Worm (Caenorhabditis elegans) whole organism, L3 larva: ENCODE results near the gene D2062.5.
A peak's percentile ranks its signal among the peaks of the same experiment; 100 is the strongest.
"Not testable (repeated sequence)": the region's sequence is repeated elsewhere in the genome, so short reads cannot be mapped to it uniquely, and the experiment has no call there.

Experiments
- ZK546.5 ChIP-seq: sonication (generic microtip); optimal IDR thresholded peaks from 2 replicates; lab custom pipeline; 2017; ENCODE audit warnings: missing biosample characterization, missing genetic modification characterization
- aly-2 ChIP-seq: fragments of 150-350 bp; optimal IDR thresholded peaks from 2 replicates; lab custom pipeline; 2014; ENCODE audit warnings: missing biosample characterization, missing genetic modification characterization
- ama-1 ChIP-seq: fragments of 150-350 bp; optimal IDR thresholded peaks from 2 replicates; lab custom pipeline; 2018
- ceh-16 ChIP-seq: sonication (generic microtip); optimal IDR thresholded peaks from 2 replicates; lab custom pipeline; 2017; ENCODE audit warnings: missing biosample characterization, missing genetic modification characterization
- ceh-82 ChIP-seq: fragments of 150-350 bp; optimal IDR thresholded peaks from 2 replicates; lab custom pipeline; 2014; ENCODE audit warnings: missing biosample characterization, missing genetic modification characterization
- egl-5 ChIP-seq: fragments of 150-350 bp; optimal IDR thresholded peaks from 2 replicates; lab custom pipeline; 2017; ENCODE audit warnings: missing biosample characterization, missing genetic modification reagents, missing genetic modification characterization, inconsistent platforms
- elt-1 ChIP-seq: fragments of 150-350 bp; optimal IDR thresholded peaks from 2 replicates; lab custom pipeline; 2014; ENCODE audit warnings: missing biosample characterization, missing genetic modification characterization
- elt-2 ChIP-seq: sonication (generic microtip); optimal IDR thresholded peaks from 2 replicates; lab custom pipeline; 2016; ENCODE audit warnings: missing genetic modification reagents, mild to moderate bottlenecking, missing genetic modification characterization, missing compliant biosample characterization
- elt-3 ChIP-seq, 3 experiments: fragments of 150-350 bp in 1 of 3; sonication (generic microtip) in 2 of 3; optimal IDR thresholded peaks; 2 replicates in 2 of 3; 4 replicates in 1 of 3; lab custom pipeline; 2014 to 2017; ENCODE audit warnings: missing biosample characterization in 3 of 3, missing genetic modification characterization in 3 of 3
- eor-1 ChIP-seq, 2 experiments: fragments of 150-350 bp; optimal IDR thresholded peaks; 2 replicates each; lab custom pipeline; 2014 to 2018; ENCODE audit warnings: missing biosample characterization in 2 of 2, missing genetic modification characterization in 2 of 2
- fkh-10 ChIP-seq: sonication (generic microtip); optimal IDR thresholded peaks from 2 replicates; lab custom pipeline; 2017; ENCODE audit warnings: missing biosample characterization, missing genetic modification reagents, missing genetic modification characterization
- fkh-2 ChIP-seq: fragments of 150-350 bp; optimal IDR thresholded peaks from 2 replicates; lab custom pipeline; 2014; ENCODE audit warnings: missing biosample characterization, missing genetic modification reagents, missing genetic modification characterization
- hmg-11 ChIP-seq: sonication (generic microtip); optimal IDR thresholded peaks from 2 replicates; lab custom pipeline; 2016; ENCODE audit warnings: missing genetic modification characterization, missing compliant biosample characterization
- jun-1 ChIP-seq: fragments of 150-350 bp; optimal IDR thresholded peaks from 2 replicates; lab custom pipeline; 2014; ENCODE audit warnings: missing biosample characterization, missing genetic modification reagents, missing genetic modification characterization
- lin-15B ChIP-seq: fragments of 150-350 bp; optimal IDR thresholded peaks from 2 replicates; lab custom pipeline; 2014; ENCODE audit warnings: missing biosample characterization, missing genetic modification characterization
- lsy-12 ChIP-seq: sonication (generic microtip); optimal IDR thresholded peaks from 2 replicates; lab custom pipeline; 2016; ENCODE audit warnings: mild to moderate bottlenecking, missing genetic modification characterization, missing compliant biosample characterization
- mdl-1 ChIP-seq: fragments of 150-350 bp; optimal IDR thresholded peaks from 2 replicates; lab custom pipeline; 2014; ENCODE audit warnings: missing biosample characterization, missing genetic modification characterization
- mml-1 ChIP-seq: fragments of 150-350 bp; sonication (generic microtip); optimal IDR thresholded peaks from 3 replicates; lab custom pipeline; 2014; ENCODE audit warnings: missing biosample characterization, missing genetic modification characterization
- nhr-11 ChIP-seq: fragments of 150-350 bp; optimal IDR thresholded peaks from 2 replicates; lab custom pipeline; 2014; ENCODE audit warnings: missing biosample characterization, missing genetic modification characterization
- nhr-12 ChIP-seq: fragments of 150-350 bp; optimal IDR thresholded peaks from 2 replicates; lab custom pipeline; 2014; ENCODE audit warnings: missing biosample characterization, missing genetic modification characterization
- nhr-237 ChIP-seq: fragments of 150-350 bp; optimal IDR thresholded peaks from 2 replicates; lab custom pipeline; 2014; ENCODE audit warnings: missing biosample characterization, missing genetic modification characterization
- nhr-25 ChIP-seq: sonication (generic microtip); optimal IDR thresholded peaks from 2 replicates; lab custom pipeline; 2017; ENCODE audit warnings: missing biosample characterization, missing genetic modification characterization
- nhr-43 ChIP-seq: sonication (generic microtip); optimal IDR thresholded peaks from 2 replicates; lab custom pipeline; 2016; ENCODE audit warnings: mild to moderate bottlenecking, missing genetic modification characterization, missing compliant biosample characterization; ENCODE audit not compliant: poor library complexity, severe bottlenecking
- nhr-67 ChIP-seq: fragments of 150-350 bp; optimal IDR thresholded peaks from 2 replicates; lab custom pipeline; 2014; ENCODE audit warnings: missing biosample characterization, missing genetic modification characterization
- nhr-77 ChIP-seq: fragments of 150-350 bp; optimal IDR thresholded peaks from 2 replicates; lab custom pipeline; 2014; ENCODE audit warnings: missing biosample characterization, missing genetic modification characterization
- pha-4 ChIP-seq: fragments of 150-350 bp; optimal IDR thresholded peaks from 2 replicates; lab custom pipeline; 2014; ENCODE audit warnings: missing biosample characterization, missing genetic modification reagents, missing genetic modification characterization
- skn-1 ChIP-seq: fragments of 150-350 bp; optimal IDR thresholded peaks from 2 replicates; lab custom pipeline; 2014; ENCODE audit warnings: missing biosample characterization, missing genetic modification characterization
- unc-39 ChIP-seq: sonication (generic microtip); optimal IDR thresholded peaks from 4 replicates; lab custom pipeline; 2017; ENCODE audit warnings: missing biosample characterization, missing genetic modification characterization
- zag-1 ChIP-seq: fragments of 150-350 bp; optimal IDR thresholded peaks from 2 replicates; lab custom pipeline; 2014; ENCODE audit warnings: missing biosample characterization, missing genetic modification characterization
- ztf-11 ChIP-seq: fragments of 150-350 bp; optimal IDR thresholded peaks from 2 replicates; lab custom pipeline; 2014; ENCODE audit warnings: missing biosample characterization, missing genetic modification characterization
- ztf-4 ChIP-seq: fragments of 150-350 bp; optimal IDR thresholded peaks from 2 replicates; lab custom pipeline; 2014; ENCODE audit warnings: missing biosample characterization, missing genetic modification characterization

The D2062.5 gene

ce11 chrII:2629270-2629669 lies 6.7 kb downstream of the D2062.5 start, which contains the start of gene sri-37:
Gene sri-37, plus strand, starts transcription at chrII:2629570.
- TF ChIP-seq aly-2 (tag; lab: Kevin White, UChicago) (no peak), skn-1 (tag; lab: Kevin White, UChicago) (no peak), elt-2 (tag; lab: Kevin White, UChicago) (no peak), nhr-67 (tag; lab: Kevin White, UChicago) (no peak), lin-15B (tag; lab: Kevin White, UChicago) (no peak), unc-39 (tag; lab: Kevin White, UChicago) (no peak), nhr-43 (tag; lab: Kevin White, UChicago) (no peak), ZK546.5 (tag; lab: Kevin White, UChicago) (no peak)

- TF ChIP-seq nhr-25 (tag; lab: Kevin White, UChicago) (no peak), pha-4 (tag; lab: Kevin White, UChicago) (no peak), jun-1 (no peak), ceh-82 (tag; lab: Kevin White, UChicago) (no peak), nhr-237 (tag; lab: Kevin White, UChicago) (no peak), lsy-12 (tag; lab: Kevin White, UChicago) (no peak), ztf-11 (tag; lab: Kevin White, UChicago) (no peak), unc-39 (tag; lab: Kevin White, UChicago) (no peak), zag-1 (no peak), egl-5 (tag; lab: Kevin White, UChicago) (no peak), mdl-1 (tag; lab: Kevin White, UChicago) (no peak), elt-1 (tag; lab: Kevin White, UChicago) (no peak), nhr-12 (tag; lab: Kevin White, UChicago) (no peak), fkh-2 (tag; lab: Kevin White, UChicago) (no peak), elt-3 (tag; optimal IDR thresholded peaks at IDR 0.05; lab: Kevin White, UChicago) (no peak), nhr-11 (tag; lab: Kevin White, UChicago) (no peak), hmg-11 (tag; lab: Kevin White, UChicago) (no peak), ceh-16 (no peak)
These were observed 8.6 kb downstream of the D2062.5 start, which contains the start of gene D2062.1 for ce11 chrII:2631169-2631568. Gene D2062.1, plus strand, starts transcription at chrII:2631469.

- TF ChIP-seq nhr-77 (tag; lab: Kevin White, UChicago) (no peak), ama-1 (no peak), fkh-10 (GFP tag; lab: Kevin White, UChicago) (no peak), lsy-12 (tag; lab: Kevin White, UChicago) (no peak)
These were observed 14.8 kb downstream of the D2062.5 start, which contains the start of gene F22E5.21 for ce11 chrII:2637359-2637758. Gene F22E5.21, minus strand, starts transcription at chrII:2637459.

ce11 chrII:2638062-2638461 lies 15.5 kb downstream of the D2062.5 start, which contains the start of gene F22E5.9:
Gene F22E5.9, plus strand, starts transcription at chrII:2638388.
- TF ChIP-seq nhr-77 (tag; lab: Kevin White, UChicago), result no peak
- peak; percentile 32 for TF ChIP-seq pha-4 (tag; lab: Kevin White, UChicago)
- peak; percentile 52 for TF ChIP-seq skn-1 (tag; lab: Kevin White, UChicago)
- TF ChIP-seq, all 47 proteins: peak for 2

ce11 chrII:2639401-2640088 lies 17.0 kb downstream of the D2062.5 start, which contains the start of gene F22E5.8:
Gene F22E5.8, plus strand, starts transcription at chrII:2640038.
- TF ChIP-seq fkh-10 (GFP tag; lab: Kevin White, UChicago); ztf-4 (tag; lab: Kevin White, UChicago); eor-1 (tag; optimal IDR thresholded peaks at IDR 0.05; lab: Kevin White, UChicago): not testable (repeated sequence)

- no peak for TF ChIP-seq nhr-25 (tag; lab: Kevin White, UChicago)
- TF ChIP-seq hmg-11 (tag; lab: Kevin White, UChicago), result no peak
- TF ChIP-seq mml-1, result no peak
- TF ChIP-seq zag-1, result no peak
- TF ChIP-seq fkh-2 (tag; lab: Kevin White, UChicago), result no peak
- TF ChIP-seq nhr-77 (tag; lab: Kevin White, UChicago), result no peak
- no peak for TF ChIP-seq elt-2 (tag; lab: Kevin White, UChicago)
These were observed 18.4 kb downstream of the D2062.5 start, which contains the start of gene F22E5.23 for ce11 chrII:2640982-2641381. Gene F22E5.23, plus strand, starts transcription at chrII:2641282.
